Fruit fly (Drosophila melanogaster) whole organism, embryonic: ENCODE results near the gene CG42500.
A peak's percentile ranks its signal among the peaks of the same experiment; 100 is the strongest.

Experiments
- Adf1 ChIP-seq: fragments of 200-800 bp; sonication (Bioruptor generic); IDR thresholded peaks from 2 replicates; pipeline ENCODE4 v1.3.6; 2022; ENCODE audit warnings: missing biosample characterization, missing genetic modification characterization
- Awh ChIP-seq: fragments of 200-800 bp; sonication (Bioruptor generic); IDR thresholded peaks from 2 replicates; pipeline ENCODE4, ENCODE4 v1.3.6; 2022; ENCODE audit warnings: missing biosample characterization, missing genetic modification characterization
- CG10274 ChIP-seq: fragments of 200-800 bp; sonication (Bioruptor generic); optimal IDR thresholded peaks from 3 replicates; lab custom pipeline; 2017; ENCODE audit warnings: missing biosample characterization, mild to moderate bottlenecking, missing genetic modification characterization
- CG11504 ChIP-seq: fragments of 200-800 bp; sonication (Bioruptor generic); optimal IDR thresholded peaks from 3 replicates; lab custom pipeline; 2019; ENCODE audit warnings: missing biosample characterization, mild to moderate bottlenecking, missing genetic modification characterization, moderate library complexity
- CG12744 ChIP-seq: fragments of 200-800 bp; sonication (Bioruptor generic); optimal IDR thresholded peaks from 2 replicates; lab custom pipeline; 2016; ENCODE audit warnings: missing biosample characterization, missing genetic modification characterization
- CG13123 ChIP-seq: fragments of 200-800 bp; sonication (Bioruptor generic); optimal IDR thresholded peaks from 2 replicates; lab custom pipeline; 2016; ENCODE audit warnings: missing biosample characterization, missing genetic modification characterization
- CG13775 ChIP-seq: fragments of 200-800 bp; sonication (Bioruptor generic); optimal IDR thresholded peaks from 3 replicates; lab custom pipeline; 2017; ENCODE audit warnings: missing biosample characterization, mild to moderate bottlenecking, missing genetic modification characterization
- CG15696 ChIP-seq: fragments of 200-800 bp; sonication (Bioruptor generic); optimal IDR thresholded peaks from 2 replicates; lab custom pipeline; 2019; ENCODE audit warnings: missing biosample characterization, mild to moderate bottlenecking, missing genetic modification characterization, moderate library complexity
- CG1603 ChIP-seq: fragments of 200-800 bp; sonication (Bioruptor generic); optimal IDR thresholded peaks from 2 replicates; lab custom pipeline; 2019; ENCODE audit warnings: missing biosample characterization, mild to moderate bottlenecking, missing genetic modification characterization, moderate library complexity
- CG17568 ChIP-seq: fragments of 200-800 bp; sonication (Bioruptor generic); optimal IDR thresholded peaks from 2 replicates; lab custom pipeline; 2018; ENCODE audit warnings: missing biosample characterization, mild to moderate bottlenecking, missing genetic modification characterization, moderate library complexity
- CG17802 ChIP-seq: fragments of 200-800 bp; sonication (Bioruptor generic); optimal IDR thresholded peaks from 2 replicates; lab custom pipeline; 2018; ENCODE audit warnings: missing biosample characterization, mild to moderate bottlenecking, missing genetic modification characterization, moderate library complexity
- CG17829 ChIP-seq: fragments of 200-800 bp; optimal IDR thresholded peaks from 2 replicates; lab custom pipeline; 2019; ENCODE audit warnings: missing biosample characterization, mild to moderate bottlenecking, missing genetic modification characterization, moderate library complexity
- CG18599 ChIP-seq: fragments of 200-800 bp; sonication (Bioruptor generic); optimal IDR thresholded peaks from 3 replicates; lab custom pipeline; 2017; ENCODE audit warnings: missing biosample characterization, missing genetic modification characterization, mild to moderate bottlenecking, moderate library complexity, missing genetic modification reagents
- CG5180 ChIP-seq: fragments of 200-800 bp; sonication (Bioruptor generic); optimal IDR thresholded peaks from 3 replicates; lab custom pipeline; 2017; ENCODE audit warnings: missing biosample characterization, missing genetic modification characterization, mild to moderate bottlenecking, moderate library complexity, missing genetic modification reagents
- CG5953 ChIP-seq: fragments of 200-800 bp; sonication (Bioruptor generic); IDR thresholded peaks from 2 replicates; pipeline ENCODE4 v1.3.6; 2022; ENCODE audit warnings: missing biosample characterization, missing genetic modification characterization
- CG6791 ChIP-seq: fragments of 200-800 bp; sonication (Bioruptor generic); IDR thresholded peaks from 3 replicates; pipeline ENCODE4 v1.3.6; 2022; ENCODE audit warnings: missing biosample characterization, missing genetic modification characterization; ENCODE audit not compliant: partially characterized antibody
- CG7357 ChIP-seq: fragments of 200-800 bp; sonication (Bioruptor generic); IDR thresholded peaks from 3 replicates; pipeline ENCODE4 v1.3.6; 2022; ENCODE audit warnings: missing biosample characterization, missing genetic modification characterization
- CG9609 ChIP-seq: fragments of 200-800 bp; sonication (Bioruptor generic); optimal IDR thresholded peaks from 3 replicates; lab custom pipeline; 2016; ENCODE audit warnings: missing biosample characterization, missing genetic modification characterization
- CG9817 ChIP-seq: fragments of 200-800 bp; sonication (Bioruptor generic); optimal IDR thresholded peaks from 2 replicates; lab custom pipeline; 2018; ENCODE audit warnings: missing biosample characterization, mild to moderate bottlenecking, missing genetic modification characterization, moderate library complexity
- Dip2 ChIP-seq: fragments of 200-800 bp; sonication (Bioruptor generic); IDR thresholded peaks from 2 replicates; pipeline ENCODE4 v1.3.6; 2022; ENCODE audit warnings: missing biosample characterization, missing genetic modification characterization
- Dref ChIP-seq: fragments of 200-800 bp; sonication (Bioruptor generic); IDR thresholded peaks from 2 replicates; pipeline ENCODE4 v1.3.6; 2022; ENCODE audit warnings: missing biosample characterization, missing genetic modification characterization
- E2f2 ChIP-seq: fragments of 200-800 bp; sonication (Bioruptor generic); IDR thresholded peaks from 2 replicates; pipeline ENCODE4 v1.3.6; 2022; ENCODE audit warnings: missing biosample characterization, missing genetic modification characterization
- Nf-YC ChIP-seq: fragments of 200-800 bp; optimal IDR thresholded peaks from 3 replicates; lab custom pipeline; 2019; ENCODE audit warnings: missing biosample characterization, mild to moderate bottlenecking, missing genetic modification characterization, moderate library complexity
- Rfx ChIP-seq: fragments of 200-800 bp; sonication (Bioruptor generic); IDR thresholded peaks from 2 replicates; pipeline ENCODE4 v1.3.6; 2022; ENCODE audit warnings: missing biosample characterization, missing genetic modification characterization
- Sox100B ChIP-seq: fragments of 200-800 bp; sonication (Bioruptor generic); optimal IDR thresholded peaks from 3 replicates; lab custom pipeline; 2018; ENCODE audit warnings: missing biosample characterization, mild to moderate bottlenecking, missing genetic modification characterization
- Sox102F ChIP-seq: fragments of 200-800 bp; sonication (Bioruptor generic); optimal IDR thresholded peaks from 2 replicates; lab custom pipeline; 2018; ENCODE audit warnings: missing biosample characterization, mild to moderate bottlenecking, missing genetic modification characterization, moderate library complexity
- Trl ChIP-seq, 3 experiments: fragments of >200 bp in 2 of 3; fragments of 200-800 bp in 1 of 3; sonication (Bioruptor generic) in 1 of 3; optimal IDR thresholded peaks; 2 replicates in 1 of 3; 3 replicates in 2 of 3; lab custom pipeline; 2016 to 2017; ENCODE audit warnings: missing biosample characterization in 1 of 3, missing genetic modification characterization in 1 of 3
- Usf ChIP-seq: fragments of 200-800 bp; sonication (Bioruptor generic); optimal IDR thresholded peaks from 2 replicates; lab custom pipeline; 2017; ENCODE audit warnings: missing genotype, missing biosample characterization, missing genetic modification characterization
- bbx ChIP-seq: fragments of 200-800 bp; sonication (Bioruptor generic); IDR thresholded peaks from 2 replicates; pipeline ENCODE4 v1.3.6; 2022; ENCODE audit warnings: missing biosample characterization, missing genetic modification characterization; ENCODE audit not compliant: partially characterized antibody
- dan ChIP-seq: fragments of 200-800 bp; sonication (Bioruptor generic); IDR thresholded peaks from 2 replicates; pipeline ENCODE4 v1.3.6; 2022; ENCODE audit warnings: missing biosample characterization, missing genetic modification characterization
- danr ChIP-seq: fragments of 200-800 bp; sonication (Bioruptor generic); IDR thresholded peaks from 2 replicates; pipeline ENCODE4 v1.3.6; 2022; ENCODE audit warnings: missing biosample characterization, missing genetic modification characterization
- emc ChIP-seq: fragments of 200-800 bp; sonication (Bioruptor generic); optimal IDR thresholded peaks from 2 replicates; lab custom pipeline; 2016; ENCODE audit warnings: missing biosample characterization, missing genetic modification characterization
- h ChIP-seq: fragments of >200 bp; optimal IDR thresholded peaks from 2 replicates; lab custom pipeline; 2017
- her ChIP-seq: fragments of 200-800 bp; sonication (Bioruptor generic); optimal IDR thresholded peaks from 2 replicates; lab custom pipeline; 2016; ENCODE audit warnings: missing biosample characterization, missing genetic modification characterization
- jigr1 ChIP-seq: fragments of 200-800 bp; sonication (Bioruptor generic); IDR thresholded peaks from 3 replicates; pipeline ENCODE4 v1.3.6; 2022; ENCODE audit warnings: missing biosample characterization, missing genetic modification characterization
- klu ChIP-seq: fragments of 200-800 bp; sonication (Bioruptor generic); IDR thresholded peaks from 2 replicates; pipeline ENCODE4 v1.3.6; 2022; ENCODE audit warnings: missing biosample characterization, missing genetic modification characterization
- kni ChIP-seq: fragments of 200-800 bp; sonication (Bioruptor generic); optimal IDR thresholded peaks from 3 replicates; lab custom pipeline; 2017; ENCODE audit warnings: mild to moderate bottlenecking, missing biosample characterization, missing genetic modification reagents, missing genetic modification characterization
- lola ChIP-seq, 3 experiments: fragments of >200 bp in 2 of 3; fragments of 200-800 bp in 1 of 3; sonication (Bioruptor generic) in 1 of 3; optimal IDR thresholded peaks; 2 replicates each; lab custom pipeline; 2017 to 2019; ENCODE audit warnings: missing biosample characterization in 3 of 3, missing genetic modification characterization in 3 of 3, mild to moderate bottlenecking in 1 of 3, moderate library complexity in 1 of 3
- maf-S ChIP-seq: fragments of 200-800 bp; sonication (Bioruptor generic); optimal IDR thresholded peaks from 2 replicates; lab custom pipeline; 2016; ENCODE audit warnings: missing biosample characterization, missing genetic modification characterization
- nau ChIP-seq: fragments of 200-800 bp; sonication (Bioruptor generic); optimal IDR thresholded peaks from 3 replicates; lab custom pipeline; 2017; ENCODE audit warnings: missing biosample characterization, mild to moderate bottlenecking, missing genetic modification characterization, missing genetic modification reagents
- pan ChIP-seq, 4 experiments: fragments of >200 bp in 3 of 4; fragments of 200-800 bp in 1 of 4; sonication (Bioruptor generic) in 1 of 4; optimal IDR thresholded peaks in 3 of 4; IDR thresholded peaks in 1 of 4; 2 replicates each; pipeline versions ENCODE4 v1.3.6 to Lab custom; 2017 to 2022; ENCODE audit warnings: missing biosample characterization in 2 of 4, missing genetic modification characterization in 2 of 4, mixed read lengths in 1 of 4
- sd ChIP-seq: fragments of 200-800 bp; sonication (Bioruptor generic); optimal IDR thresholded peaks from 3 replicates; lab custom pipeline; 2018; ENCODE audit warnings: missing biosample characterization, mild to moderate bottlenecking, missing genetic modification characterization, moderate library complexity
- slp2 ChIP-seq: fragments of 200-800 bp; sonication (Bioruptor generic); optimal IDR thresholded peaks from 2 replicates; lab custom pipeline; 2016; ENCODE audit warnings: missing biosample characterization, missing genetic modification characterization
- sqz ChIP-seq: fragments of 200-800 bp; sonication (Bioruptor generic); optimal IDR thresholded peaks from 3 replicates; lab custom pipeline; 2018; ENCODE audit warnings: missing biosample characterization, mild to moderate bottlenecking, missing genetic modification characterization
- tap ChIP-seq: fragments of 200-800 bp; optimal IDR thresholded peaks from 3 replicates; lab custom pipeline; 2019; ENCODE audit warnings: missing biosample characterization, mild to moderate bottlenecking, missing genetic modification characterization, moderate library complexity
- toy ChIP-seq: fragments of 200-800 bp; sonication (Bioruptor generic); IDR thresholded peaks from 2 replicates; pipeline ENCODE4 v1.3.6; 2022; ENCODE audit warnings: missing biosample characterization, missing genetic modification characterization
- trem ChIP-seq: fragments of 200-800 bp; optimal IDR thresholded peaks from 3 replicates; lab custom pipeline; 2019; ENCODE audit warnings: missing biosample characterization, mild to moderate bottlenecking, missing genetic modification characterization, moderate library complexity
- vvl ChIP-seq: fragments of 200-800 bp; sonication (Bioruptor generic); IDR thresholded peaks from 2 replicates; pipeline ENCODE4 v1.3.6; 2022; ENCODE audit warnings: missing biosample characterization, missing genetic modification characterization
- wek ChIP-seq: fragments of 200-800 bp; sonication (Bioruptor generic); optimal IDR thresholded peaks from 3 replicates; lab custom pipeline; 2018; ENCODE audit warnings: missing biosample characterization, mild to moderate bottlenecking, missing genetic modification characterization, moderate library complexity

The CG42500 gene

dm6 chr3R:14122347-14122812 lies 30.1 kb downstream of the CG42500 start, which contains the start of the genes Abi and twf (continued):
- TF ChIP-seq Usf (GFP tag; lab: Kevin White, UChicago) (no peak), Nf-YC (tag; lab: Kevin White, UChicago) (no peak), CG17802 (peak; percentile 11), CG13123 (GFP tag; lab: Kevin White, UChicago) (peak; percentile 75), CG17568 (GFP tag; lab: Kevin White, UChicago) (peak; percentile 2), maf-S (GFP tag; lab: Kevin White, UChicago) (peak; percentile 63), CG17829 (peak; percentile 48), CG1603 (no peak), trem (tag; lab: Kevin White, UChicago) (peak; percentile 75), nau (GFP tag; lab: Kevin White, UChicago) (no peak), pan (optimal IDR thresholded peaks at IDR 0.05; lab: Kevin White, UChicago) (no peak), pan (GFP tag; optimal IDR thresholded peaks at IDR 0.05 in 1 of 2, IDR thresholded peaks at IDR 0.05 in 1 of 2) (peak in 1 of 2 experiments; percentile 77), vvl (GFP tag; lab: Robert Waterston, UW) (peak; percentile 81), CG9817 (tag; lab: Kevin White, UChicago) (peak; percentile 61), Rfx (GFP tag; lab: Robert Waterston, UW) (peak; percentile 77), CG11504 (tag; lab: Kevin White, UChicago) (peak; percentile 74), E2f2 (GFP tag; lab: Robert Waterston, UW) (peak; percentile 54), CG12744 (peak; percentile 33), tap (tag; lab: Kevin White, UChicago) (peak; percentile 13), CG7357 (GFP tag; lab: Robert Waterston, UW) (no peak), sqz (GFP tag; lab: Kevin White, UChicago) (no peak), Dref (0 out of 2 replicates have a peak, but pooled peaks have one; percentile 8), lola (GFP tag; optimal IDR thresholded peaks at IDR 0.05; lab: Kevin White, UChicago) (peak in 1 of 3 experiments; percentile 63), Sox102F (GFP tag; lab: Kevin White, UChicago) (peak; percentile 63), CG9609 (GFP tag; lab: Kevin White, UChicago) (peak; percentile 45), CG5953 (no peak), Trl (optimal IDR thresholded peaks at IDR 0.05; lab: Kevin White, UChicago) (no peak), Trl (GFP tag; optimal IDR thresholded peaks at IDR 0.05; lab: Kevin White, UChicago) (peak; percentile 27), bbx (GFP tag; lab: Robert Waterston, UW) (no peak), CG13775 (peak; percentile 74), danr (no peak), Adf1 (GFP tag; lab: Robert Waterston, UW) (peak; percentile 78), Dip2 (GFP tag; lab: Robert Waterston, UW) (no peak), Awh (GFP tag; lab: Robert Waterston, UW) (peak; percentile 28; the same call in 1 of the 2 replicates), slp2 (GFP tag; lab: Kevin White, UChicago) (peak; percentile 50), jigr1 (GFP tag; lab: Robert Waterston, UW) (no peak), CG5180 (no peak), toy (GFP tag; lab: Robert Waterston, UW) (no peak), emc (GFP tag; lab: Kevin White, UChicago) (peak; percentile 20), CG15696 (tag; lab: Kevin White, UChicago) (peak; percentile 50), CG18599 (GFP tag; lab: Kevin White, UChicago) (peak; percentile 67), Sox100B (GFP tag; lab: Kevin White, UChicago) (peak; percentile 53), h (lab: Kevin White, UChicago) (no peak), her (GFP tag; lab: Kevin White, UChicago) (peak; percentile 31), CG6791 (GFP tag; lab: Robert Waterston, UW) (no peak), CG10274 (GFP tag; lab: Kevin White, UChicago) (no peak), kni (GFP tag; lab: Kevin White, UChicago) (no peak), sd (peak; percentile 42), dan (no peak), wek (GFP tag; lab: Kevin White, UChicago) (no peak), klu (peak; percentile 46; the same call in 1 of the 2 replicates)
